Worm (Caenorhabditis elegans): ENCODE results near the gene cyp-23A1.

DNA sequence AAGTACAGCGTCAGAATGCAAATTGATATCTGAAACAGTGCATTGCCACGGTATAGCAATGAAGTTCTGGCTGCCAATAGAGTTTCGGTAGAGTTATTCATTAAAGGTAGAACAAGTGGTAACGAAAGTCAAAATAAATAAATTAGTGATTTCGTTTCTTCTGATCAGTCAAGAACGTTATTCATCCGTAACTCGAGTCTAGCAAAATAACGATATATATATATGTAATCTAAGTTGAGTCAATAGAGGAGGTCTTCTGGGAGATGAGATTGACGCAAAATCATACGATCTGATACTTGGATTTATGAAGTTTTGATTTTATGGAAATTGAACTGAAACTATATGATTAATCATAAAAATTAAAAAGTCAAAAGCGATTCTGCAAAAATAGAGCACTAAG is 15.8 kb downstream of the cyp-23A1 start, which contains the start of gene sra-35:
- no peak for TF ChIP-seq ztf-23 (GFP tag; IDR thresholded peaks at IDR 0.05)
- TF ChIP-seq klf-2 (GFP tag; conservative IDR thresholded peaks at IDR 0.05) = no peak
- TF ChIP-seq flt-1 (GFP tag; IDR thresholded peaks at IDR 0.05) = no peak

All from whole organism, midembryonic.